Worm (Caenorhabditis elegans): ENCODE results near the gene nhr-238.

ce11 chrV:1593799-1594420, 35.3 kb downstream of the nhr-238 start, which contains the start of gene F16B4.4:
- TF ChIP-seq him-1 (tag; optimal IDR thresholded peaks at IDR 0.05), result no peak
- TF ChIP-seq W03F9.2 (tag; optimal IDR thresholded peaks at IDR 0.05), result no peak

All from whole organism, L4/young adult.